Fruit fly (Drosophila melanogaster): ENCODE results near the gene COX6CL.

COX6CL gene

DNA sequence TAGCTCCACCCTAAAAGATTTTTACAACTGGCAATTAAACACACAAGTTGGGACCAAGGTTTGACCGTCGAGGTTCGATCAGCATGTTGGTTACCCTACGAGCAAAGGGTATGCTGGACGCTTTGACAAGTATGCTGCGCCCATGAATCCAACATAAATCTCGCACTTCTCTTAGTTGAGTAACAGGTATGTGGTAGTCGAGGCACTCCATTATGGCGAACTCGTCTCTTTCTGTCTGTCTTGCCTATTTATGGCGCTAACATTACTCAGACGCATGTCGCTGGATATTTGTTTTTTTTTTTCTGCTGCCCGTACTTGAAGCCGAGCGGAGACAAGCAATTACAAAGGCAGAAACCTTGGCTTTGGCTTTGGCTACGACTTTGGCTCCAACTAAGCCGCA lies 37.1 kb downstream of the COX6CL start (continued):
- TF ChIP-seq gfzf (GFP tag; optimal IDR thresholded peaks at IDR 0.05) (no peak), NC2β (GFP tag; optimal IDR thresholded peaks at IDR 0.05) (no peak), CkIIα-i1 (GFP tag; IDR thresholded peaks at IDR 0.05) (no peak), CG7987 (GFP tag; optimal IDR thresholded peaks at IDR 0.05) (peak; percentile 1), bcd (GFP tag; optimal IDR thresholded peaks at IDR 0.05) (no peak), Dll (GFP tag; IDR thresholded peaks at IDR 0.05; ENCODE audit: partially characterized antibody) (peak; percentile 40; the same call in 1 of the 4 replicates), Camta (GFP tag; optimal IDR thresholded peaks at IDR 0.05) (no peak), Sin3A (optimal IDR thresholded peaks at IDR 0.05) (no peak), CG9727 (GFP tag; optimal IDR thresholded peaks at IDR 0.05) (no peak), CG8924 (tag; optimal IDR thresholded peaks at IDR 0.05) (no peak), h (optimal IDR thresholded peaks at IDR 0.05) (no peak), Gug (GFP tag; IDR thresholded peaks at IDR 0.05) (no peak), CG18619 (GFP tag; optimal IDR thresholded peaks at IDR 0.05) (no peak), ATbp (GFP tag; optimal IDR thresholded peaks at IDR 0.05) (no peak), CG34224 (GFP tag; IDR thresholded peaks at IDR 0.05; ENCODE audit: partially characterized antibody) (no peak), stc (GFP tag; IDR thresholded peaks at IDR 0.05) (no peak), CG15011 (GFP tag; optimal IDR thresholded peaks at IDR 0.05) (no peak), CG12104 (GFP tag; optimal IDR thresholded peaks at IDR 0.05) (no peak), CG4854 (GFP tag; optimal IDR thresholded peaks at IDR 0.05) (no peak), CG13424 (tag; optimal IDR thresholded peaks at IDR 0.05) (no peak), Dip3 (GFP tag; optimal IDR thresholded peaks at IDR 0.05) (no peak), Lhr (GFP tag; optimal IDR thresholded peaks at IDR 0.05) (no peak), Six4 (GFP tag; optimal IDR thresholded peaks at IDR 0.05) (no peak), slou (GFP tag; optimal IDR thresholded peaks at IDR 0.05) (no peak), CG3281 (GFP tag; optimal IDR thresholded peaks at IDR 0.05) (no peak), cg (GFP tag; optimal IDR thresholded peaks at IDR 0.05) (no peak), CG2889 (GFP tag; IDR thresholded peaks at IDR 0.05) (no peak), CG9215 (GFP tag; IDR thresholded peaks at IDR 0.05) (no peak), HLH4C (GFP tag; IDR thresholded peaks at IDR 0.05; ENCODE audit: partially characterized antibody) (peak; percentile 89), psq (GFP tag; optimal IDR thresholded peaks at IDR 0.05) (no peak), seq (GFP tag; IDR thresholded peaks at IDR 0.05) (no peak), Oli (tag; optimal IDR thresholded peaks at IDR 0.05) (no peak), lbe (GFP tag; optimal IDR thresholded peaks at IDR 0.05) (no peak), Fer2 (tag; optimal IDR thresholded peaks at IDR 0.05) (no peak), E2f2 (GFP tag; IDR thresholded peaks at IDR 0.05) (no peak), zen2 (GFP tag; IDR thresholded peaks at IDR 0.05; ENCODE audit: partially characterized antibody) (0 out of 3 replicates have a peak, but pooled peaks have one; percentile 26), CHES-1-like (GFP tag; optimal IDR thresholded peaks at IDR 0.05) (no peak), CG10274 (GFP tag; optimal IDR thresholded peaks at IDR 0.05) (no peak), Adf1 (GFP tag; IDR thresholded peaks at IDR 0.05) (no peak), HLHmδ (GFP tag; optimal IDR thresholded peaks at IDR 0.05) (no peak), prd (optimal IDR thresholded peaks at IDR 0.05) (no peak), prd (GFP tag; IDR thresholded peaks at IDR 0.05) (peak; percentile 15; the same call in 1 of the 3 replicates), Dbx (GFP tag; IDR thresholded peaks at IDR 0.05) (no peak), CG6175 (GFP tag; IDR thresholded peaks at IDR 0.05) (no peak), CG14014 (GFP tag; IDR thresholded peaks at IDR 0.05) (no peak), CG32772 (GFP tag; IDR thresholded peaks at IDR 0.05) (no peak), Nf-YB (GFP tag; optimal IDR thresholded peaks at IDR 0.05) (no peak), otp (GFP tag; IDR thresholded peaks at IDR 0.05) (no peak), CG11560 (tag; IDR thresholded peaks at IDR 0.05) (no peak), chm (GFP tag; IDR thresholded peaks at IDR 0.05) (no peak), vfl (GFP tag; optimal IDR thresholded peaks at IDR 0.05) (no peak), CG10147 (GFP tag; optimal IDR thresholded peaks at IDR 0.05) (no peak), unpg (GFP tag; optimal IDR thresholded peaks at IDR 0.05) (no peak)

Data from whole organism, embryonic.